Fruit fly (Drosophila melanogaster): Measurements from ENCODE around the gene CG31697.

The CG31697 gene

DNA sequence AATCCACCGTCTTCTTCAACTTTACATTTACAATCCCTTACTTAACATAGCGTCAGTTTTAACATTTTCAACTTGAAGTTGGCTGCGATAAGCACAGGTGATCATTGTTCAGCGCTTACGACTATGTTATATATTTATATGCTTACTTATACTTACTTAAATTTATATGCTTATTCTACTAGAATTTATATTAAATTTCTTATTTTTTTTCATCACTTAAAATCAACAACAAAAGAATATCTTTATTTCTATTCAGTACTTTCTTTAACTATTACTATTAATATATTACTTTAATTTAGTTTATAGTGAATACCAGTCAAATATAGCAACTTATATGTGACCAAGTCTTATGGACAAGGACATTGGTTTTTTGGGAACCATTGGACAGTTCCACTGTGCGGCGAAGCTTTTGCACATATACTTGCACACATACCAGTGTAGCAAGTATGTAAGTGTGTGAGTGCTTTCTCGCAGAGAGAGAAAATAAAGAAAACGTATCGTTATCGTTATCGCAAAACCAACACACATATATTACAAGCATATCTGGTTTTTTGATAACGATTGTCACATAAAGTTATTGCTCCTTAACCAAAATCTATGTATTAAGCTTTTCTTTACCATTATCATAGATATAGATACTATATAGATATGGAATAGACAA is 18.0 kb upstream of the CG31697 start, which contains the start of gene Hasp (continued):
- peak in 1 of 2 experiments; percentile 75 for TF ChIP-seq bsh (GFP tag; optimal IDR thresholded peaks at IDR 0.05)
- no peak for TF ChIP-seq CG6654 (GFP tag; optimal IDR thresholded peaks at IDR 0.05)
- TF ChIP-seq kni (GFP tag; optimal IDR thresholded peaks at IDR 0.05), result no peak
- TF ChIP-seq Eip74EF (GFP tag; optimal IDR thresholded peaks at IDR 0.05), result peak in 1 of 2 experiments; percentile 67
- no peak for TF ChIP-seq gce (GFP tag; IDR thresholded peaks at IDR 0.05)

DNA sequence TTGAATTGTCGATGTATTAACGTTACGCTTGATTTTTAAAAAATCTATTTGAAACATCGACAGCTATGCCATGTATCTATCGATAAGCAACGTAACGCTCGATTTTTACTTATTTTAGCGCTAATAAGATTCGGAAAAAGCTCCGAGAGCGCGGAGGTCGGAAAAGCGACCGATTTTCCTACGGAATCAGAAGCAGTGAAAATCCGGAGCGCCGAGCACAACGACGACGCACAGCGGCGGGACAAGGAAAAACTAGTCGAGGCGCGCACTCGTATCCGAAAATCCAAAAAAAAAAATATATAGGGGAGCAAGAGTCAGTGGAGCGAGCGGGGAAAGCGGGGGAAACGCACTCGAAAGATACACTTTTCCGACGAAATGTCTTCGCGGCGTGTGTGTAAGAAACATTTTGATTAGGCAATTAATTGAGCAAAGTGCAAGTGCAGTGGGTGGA is 16.6 kb upstream of the CG31697 start, which contains the start of gene CG10132:
CG10132 (plus strand) TSS at position 189 of the 451 bp plus-strand sequence.
- no peak for TF ChIP-seq CG4730 (GFP tag; IDR thresholded peaks at IDR 0.05)
- peak; percentile 16; the same call in 1 of the 2 replicates for TF ChIP-seq sna (GFP tag; IDR thresholded peaks at IDR 0.05; ENCODE audit: partially characterized antibody)
- TF ChIP-seq stc (GFP tag; IDR thresholded peaks at IDR 0.05), result no peak
- peak; percentile 58; the same call in 1 of the 3 replicates for TF ChIP-seq vnd (GFP tag; IDR thresholded peaks at IDR 0.05; ENCODE audit: partially characterized antibody)
- no peak for TF ChIP-seq kni (GFP tag; optimal IDR thresholded peaks at IDR 0.05)
- TF ChIP-seq CG32767 (GFP tag; IDR thresholded peaks at IDR 0.05), result peak; percentile 72; the same call in 1 of the 2 replicates
- no peak for TF ChIP-seq Awh (GFP tag; IDR thresholded peaks at IDR 0.05)
- 0 out of 2 replicates have a peak, but pooled peaks have one; percentile 10 for TF ChIP-seq MBD-R2 (GFP tag; IDR thresholded peaks at IDR 0.05)
- no peak for TF ChIP-seq CG9817 (tag; optimal IDR thresholded peaks at IDR 0.05)
- no peak for TF ChIP-seq Pdp1 (GFP tag; optimal IDR thresholded peaks at IDR 0.05)
- no peak for TF ChIP-seq CG1024 (GFP tag; IDR thresholded peaks at IDR 0.05)
- no peak for TF ChIP-seq CG3163 (GFP tag; optimal IDR thresholded peaks at IDR 0.05)
- no peak for TF ChIP-seq eyg (GFP tag; optimal IDR thresholded peaks at IDR 0.05)
- TF ChIP-seq Hmr (GFP tag; optimal IDR thresholded peaks at IDR 0.05), result no peak
- no peak for TF ChIP-seq Chrac-16 (GFP tag; optimal IDR thresholded peaks at IDR 0.05)
- no peak for TF ChIP-seq vfl (GFP tag; optimal IDR thresholded peaks at IDR 0.05)
- TF ChIP-seq CG10462 (GFP tag; optimal IDR thresholded peaks at IDR 0.05), result no peak
- TF ChIP-seq Taf1 (GFP tag; IDR thresholded peaks at IDR 0.05), result no peak
- TF ChIP-seq Drgx (GFP tag; IDR thresholded peaks at IDR 0.05), result 0 out of 2 replicates have a peak, but pooled peaks have one; percentile 14
- no peak for TF ChIP-seq lov (optimal IDR thresholded peaks at IDR 0.05)
- TF ChIP-seq lov (GFP tag; IDR thresholded peaks at IDR 0.05), result no peak
- no peak for TF ChIP-seq CG2120 (GFP tag; optimal IDR thresholded peaks at IDR 0.05)
- TF ChIP-seq CG2199 (GFP tag; IDR thresholded peaks at IDR 0.05), result no peak
- TF ChIP-seq CG4707 (GFP tag; optimal IDR thresholded peaks at IDR 0.05), result no peak
- TF ChIP-seq Ets97D (GFP tag; optimal IDR thresholded peaks at IDR 0.05), result no peak
- TF ChIP-seq Usf (GFP tag; optimal IDR thresholded peaks at IDR 0.05), result no peak
- no peak for TF ChIP-seq CG17912 (GFP tag; optimal IDR thresholded peaks at IDR 0.05)
- peak; percentile 78 for TF ChIP-seq HLH4C (GFP tag; IDR thresholded peaks at IDR 0.05; ENCODE audit: partially characterized antibody)
- no peak for TF ChIP-seq Side (GFP tag; optimal IDR thresholded peaks at IDR 0.05)
- no peak for TF ChIP-seq CG10209 (GFP tag; optimal IDR thresholded peaks at IDR 0.05)
- TF ChIP-seq BEAF-32 (GFP tag; optimal IDR thresholded peaks at IDR 0.05), result peak; percentile 25
- TF ChIP-seq CG8765 (GFP tag; IDR thresholded peaks at IDR 0.05), result no peak
- no peak for TF ChIP-seq Nf-YB (GFP tag; optimal IDR thresholded peaks at IDR 0.05)
- TF ChIP-seq CG2129 (GFP tag; IDR thresholded peaks at IDR 0.05; ENCODE audit: partially characterized antibody), result no peak
- peak; percentile 32 for TF ChIP-seq ewg (GFP tag; optimal IDR thresholded peaks at IDR 0.05)
- TF ChIP-seq CG7928 (GFP tag; optimal IDR thresholded peaks at IDR 0.05), result no peak
- no peak; the same call in none of the 2 replicates for TF ChIP-seq Scr (GFP tag; IDR thresholded peaks at IDR 0.05; ENCODE audit: partially characterized antibody)
- peak; percentile 0 for TF ChIP-seq CG18599 (GFP tag; optimal IDR thresholded peaks at IDR 0.05)
- TF ChIP-seq CG16863 (GFP tag; optimal IDR thresholded peaks at IDR 0.05), result no peak
- no peak for TF ChIP-seq HLH3B (GFP tag; IDR thresholded peaks at IDR 0.05)
- TF ChIP-seq CG15073 (GFP tag; optimal IDR thresholded peaks at IDR 0.05), result no peak
- TF ChIP-seq amos (GFP tag; IDR thresholded peaks at IDR 0.05; ENCODE audit: partially characterized antibody), result peak; percentile 30; the same call in 1 of the 2 replicates
- peak; percentile 58; the same call in 1 of the 3 replicates for TF ChIP-seq z (GFP tag; IDR thresholded peaks at IDR 0.05)

All from whole organism, embryonic.